Worm (Caenorhabditis elegans) whole organism, midembryonic: Measurements from ENCODE around the gene ajm-1.

ENCODE experiments used
- T22C8.4 ChIP-seq: fragments of 200-800 bp; sonication (Bioruptor generic); IDR thresholded peaks from 2 replicates; pipeline ENCODE4 v1.3.6; 2022; ENCODE audit warnings: missing genetic modification characterization, missing compliant biosample characterization
- cog-1 ChIP-seq: sonication (generic microtip); optimal IDR thresholded peaks from 2 replicates; lab custom pipeline; 2016; ENCODE audit warnings: missing genetic modification characterization, missing compliant biosample characterization
- flt-1 ChIP-seq: fragments of 200-800 bp; sonication (Bioruptor generic); IDR thresholded peaks from 2 replicates; pipeline ENCODE4 v1.3.6; 2022; ENCODE audit warnings: missing genetic modification characterization, missing compliant biosample characterization
- klf-2 ChIP-seq: fragments of 200-800 bp; sonication (Bioruptor generic); conservative IDR thresholded peaks from 2 replicates; pipeline ENCODE4 v1.3.6; 2022; ENCODE audit warnings: missing genetic modification reagents, missing genetic modification characterization, missing compliant biosample characterization
- med-1 ChIP-seq: sonication (generic microtip); optimal IDR thresholded peaks from 2 replicates; lab custom pipeline; 2017; ENCODE audit warnings: missing genetic modification characterization, mild to moderate bottlenecking, missing compliant biosample characterization, antibody characterized with exemption, missing genetic modification reagents; ENCODE audit not compliant: insufficient read depth
- ref-1 ChIP-seq: fragments of 200-800 bp; sonication (Bioruptor generic); conservative IDR thresholded peaks from 2 replicates; pipeline ENCODE4 v1.3.6; 2022; ENCODE audit warnings: missing genetic modification reagents, missing genetic modification characterization, missing compliant biosample characterization
- tab-1 ChIP-seq: fragments of 200-800 bp; sonication (Bioruptor generic); IDR thresholded peaks from 2 replicates; pipeline ENCODE4 v1.3.6; 2022; ENCODE audit warnings: missing genetic modification characterization, missing compliant biosample characterization
- ztf-23 ChIP-seq: fragments of 200-800 bp; sonication (Bioruptor generic); IDR thresholded peaks from 2 replicates; pipeline ENCODE4 v1.3.6; 2022; ENCODE audit warnings: missing genetic modification reagents, missing genetic modification characterization, missing compliant biosample characterization
- ztf-29 ChIP-seq: fragments of 200-800 bp; sonication (Bioruptor generic); IDR thresholded peaks from 2 replicates; pipeline ENCODE4 v1.3.6; 2022; ENCODE audit warnings: missing genetic modification reagents, missing genetic modification characterization, missing compliant biosample characterization

Gene ajm-1

DNA sequence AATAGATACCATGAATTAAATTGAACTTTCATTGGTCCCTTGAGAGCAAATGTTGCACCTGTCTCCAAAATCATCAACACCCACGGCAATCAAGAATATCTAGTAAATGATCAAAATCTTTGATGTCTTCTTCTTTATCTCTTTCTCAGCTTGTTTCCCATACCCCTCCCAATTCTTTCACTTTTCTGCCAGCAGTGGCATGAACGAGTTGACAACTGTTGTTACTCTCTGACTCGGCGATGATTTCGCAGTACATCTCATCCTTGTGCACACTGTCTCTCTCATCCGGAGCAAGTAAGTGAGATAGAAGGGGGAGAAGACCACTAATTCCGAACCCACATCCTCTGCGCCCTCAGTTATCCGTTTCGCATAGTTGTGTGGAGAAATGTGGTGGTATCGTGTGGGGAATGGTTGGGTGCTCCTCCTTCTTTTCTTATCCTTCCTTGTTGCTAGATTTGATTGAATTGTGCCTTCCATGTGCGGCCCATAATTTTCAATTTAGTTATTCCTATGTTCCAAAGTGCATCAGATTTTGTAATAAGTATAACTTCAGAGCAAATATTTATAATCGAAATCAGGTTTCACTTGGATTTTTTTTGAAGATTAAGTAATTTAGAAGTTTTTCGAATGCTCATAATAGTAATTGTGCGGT is 78.6 kb downstream of the ajm-1 start:
- TF ChIP-seq flt-1 (GFP tag; lab: Robert Waterston, UW) (no peak), med-1 (GFP tag; lab: Kevin White, UChicago) (no peak), ref-1 (GFP tag; lab: Robert Waterston, UW) (no peak), ztf-23 (no peak), cog-1 (no peak), tab-1 (GFP tag; lab: Robert Waterston, UW) (no peak), klf-2 (no peak), T22C8.4 (GFP tag; lab: Robert Waterston, UW) (no peak), ztf-29 (GFP tag; lab: Robert Waterston, UW) (no peak)

ce11 chrX:9162864-9163263 is 80.1 kb downstream of the ajm-1 start, which contains the start of gene tsp-11:
Gene tsp-11, plus strand, starts transcription at chrX:9163164.
- TF ChIP-seq ztf-23 = no peak
- TF ChIP-seq T22C8.4 (GFP tag; lab: Robert Waterston, UW) = no peak
- no peak for TF ChIP-seq flt-1 (GFP tag; lab: Robert Waterston, UW)
- no peak for TF ChIP-seq ref-1 (GFP tag; lab: Robert Waterston, UW)
- no peak for TF ChIP-seq tab-1 (GFP tag; lab: Robert Waterston, UW)
- no peak for TF ChIP-seq ztf-29 (GFP tag; lab: Robert Waterston, UW)
- no peak for TF ChIP-seq klf-2
- TF ChIP-seq med-1 (GFP tag; lab: Kevin White, UChicago) = no peak
- no peak for TF ChIP-seq cog-1
